Fruit fly (Drosophila melanogaster): ENCODE results near the gene Syn1.

Syn1 gene

DNA sequence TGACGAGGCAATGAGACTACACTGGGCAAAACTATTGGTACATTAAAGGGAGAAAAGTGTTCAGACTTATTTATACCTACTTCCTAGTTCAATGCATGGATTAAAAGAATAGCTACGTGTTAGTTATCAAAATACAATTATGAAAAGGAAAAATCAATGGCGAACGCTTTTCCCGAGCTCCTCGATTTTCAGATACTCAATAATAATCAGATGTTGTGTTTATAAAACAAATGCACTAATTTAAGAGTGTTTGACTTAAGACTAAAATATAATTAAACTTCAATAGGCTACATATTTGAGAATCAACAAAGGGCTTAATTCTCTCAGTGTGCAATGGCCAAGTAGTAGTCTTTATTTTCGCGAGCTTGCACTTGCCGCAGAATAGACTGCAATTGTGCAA lies 54.4 kb downstream of the Syn1 start (continued):
- no peak for TF ChIP-seq Blimp-1 (GFP tag; optimal IDR thresholded peaks at IDR 0.05)
- peak; percentile 48 for TF ChIP-seq CG3919 (GFP tag; optimal IDR thresholded peaks at IDR 0.05)
- TF ChIP-seq Ets21C (GFP tag; optimal IDR thresholded peaks at IDR 0.05) = no peak
- TF ChIP-seq CG6808 (GFP tag; optimal IDR thresholded peaks at IDR 0.05) = peak; percentile 34
- TF ChIP-seq Sox102F (GFP tag; optimal IDR thresholded peaks at IDR 0.05) = peak; percentile 10
- TF ChIP-seq CG32006 (GFP tag; optimal IDR thresholded peaks at IDR 0.05) = peak; percentile 83
- TF ChIP-seq acj6 (GFP tag; optimal IDR thresholded peaks at IDR 0.05) = peak; percentile 38
- TF ChIP-seq CG4318 (GFP tag; optimal IDR thresholded peaks at IDR 0.05) = peak; percentile 52
- peak; percentile 13 for TF ChIP-seq Met (GFP tag; optimal IDR thresholded peaks at IDR 0.05)
- no peak for TF ChIP-seq CG7368 (GFP tag; optimal IDR thresholded peaks at IDR 0.05)
- no peak for TF ChIP-seq svp (GFP tag)
- peak; percentile 50 for TF ChIP-seq Lpt (GFP tag; optimal IDR thresholded peaks at IDR 0.05)
- TF ChIP-seq pdm3 (GFP tag; optimal IDR thresholded peaks at IDR 0.05) = peak; percentile 49
- peak; percentile 25 for TF ChIP-seq Hr39 (GFP tag; optimal IDR thresholded peaks at IDR 0.05)
- peak; percentile 46 for TF ChIP-seq Ets96B (tag; optimal IDR thresholded peaks at IDR 0.05)
- no peak for TF ChIP-seq CG11762 (GFP tag; optimal IDR thresholded peaks at IDR 0.05; ENCODE audit: insufficient read depth)
- TF ChIP-seq CG8119 (GFP tag; IDR thresholded peaks at IDR 0.05) = peak; percentile 46; the same call in 1 of the 3 replicates
- TF ChIP-seq esn (GFP tag; optimal IDR thresholded peaks at IDR 0.05) = peak; percentile 36
- TF ChIP-seq CG10631 (GFP tag; optimal IDR thresholded peaks at IDR 0.05) = peak; percentile 58
- TF ChIP-seq CG15336 (GFP tag; IDR thresholded peaks at IDR 0.05) = peak; percentile 31; the same call in 1 of the 2 replicates
- no peak for TF ChIP-seq CG9139 (GFP tag; optimal IDR thresholded peaks at IDR 0.05)
- peak; percentile 54 for TF ChIP-seq OdsH (GFP tag; optimal IDR thresholded peaks at IDR 0.05)

DNA sequence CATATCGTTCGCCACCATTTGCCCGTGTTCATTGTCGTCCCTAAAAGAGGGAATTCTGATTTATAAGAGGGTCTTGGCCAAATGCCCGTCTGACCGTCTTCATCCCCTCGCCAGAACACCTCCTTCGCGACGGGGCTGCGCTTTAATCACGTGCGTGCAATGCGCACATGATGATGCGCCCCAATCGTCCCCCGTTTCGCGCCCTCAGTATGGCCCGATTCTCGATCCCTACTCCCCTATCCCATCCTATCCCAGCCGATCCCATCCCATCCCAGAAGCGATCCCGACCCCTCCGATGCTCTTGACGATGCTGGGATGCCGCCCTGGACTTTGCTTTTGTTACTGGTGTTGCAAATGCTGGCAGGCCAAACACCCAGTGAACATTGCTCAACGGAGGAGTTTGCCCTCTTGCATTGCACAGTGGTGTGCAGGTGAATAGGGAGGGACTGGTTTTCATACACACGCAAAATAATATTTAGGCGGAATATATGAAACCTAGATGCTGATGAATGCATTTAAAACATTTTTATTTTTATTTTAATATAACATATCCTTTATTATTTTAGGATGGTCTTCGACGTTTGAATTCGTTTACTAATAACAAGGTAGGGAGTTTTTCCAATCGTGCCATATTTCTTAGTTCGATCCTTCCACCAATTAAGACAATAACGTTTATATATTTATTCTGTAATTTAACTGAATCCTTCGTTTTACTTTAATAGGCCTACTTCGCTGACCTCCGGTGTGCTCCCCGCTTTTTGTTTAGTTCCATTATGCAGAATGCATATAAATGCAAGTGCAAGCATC lies 60.3 kb downstream of the Syn1 start:
- TF ChIP-seq CG6276 (GFP tag; optimal IDR thresholded peaks at IDR 0.05) (peak; percentile 68), spab (GFP tag; optimal IDR thresholded peaks at IDR 0.05) (peak; percentile 91), CG15336 (GFP tag; IDR thresholded peaks at IDR 0.05) (peak; percentile 77), net (GFP tag; optimal IDR thresholded peaks at IDR 0.05) (peak; percentile 84), Smox (GFP tag; optimal IDR thresholded peaks at IDR 0.05) (peak; percentile 78), Hr4 (GFP tag; optimal IDR thresholded peaks at IDR 0.05) (peak; percentile 70), CG6792 (GFP tag; optimal IDR thresholded peaks at IDR 0.05) (peak; percentile 71), CG11294 (GFP tag; IDR thresholded peaks at IDR 0.05) (peak; percentile 33; the same call in 1 of the 2 replicates), CG6808 (GFP tag; optimal IDR thresholded peaks at IDR 0.05) (peak; percentile 95), acj6 (GFP tag; optimal IDR thresholded peaks at IDR 0.05) (peak; percentile 88), CG8319 (GFP tag; optimal IDR thresholded peaks at IDR 0.05) (peak; percentile 59), ss (GFP tag; optimal IDR thresholded peaks at IDR 0.05) (peak; percentile 78 to 90), CG3032 (tag; optimal IDR thresholded peaks at IDR 0.05) (peak; percentile 88), Gug (GFP tag; IDR thresholded peaks at IDR 0.05) (0 out of 2 replicates have a peak, but pooled peaks have one; percentile 26), Sox102F (GFP tag; optimal IDR thresholded peaks at IDR 0.05) (peak; percentile 77), achi (GFP tag; optimal IDR thresholded peaks at IDR 0.05) (peak; percentile 85), Hr39 (GFP tag; optimal IDR thresholded peaks at IDR 0.05) (peak; percentile 63), eg (GFP tag; IDR thresholded peaks at IDR 0.05) (0 out of 3 replicates have a peak, but pooled peaks have one; percentile 21), CG8119 (GFP tag; IDR thresholded peaks at IDR 0.05) (peak; percentile 77), Sox15 (GFP tag; optimal IDR thresholded peaks at IDR 0.05) (peak; percentile 69), CG11762 (GFP tag; optimal IDR thresholded peaks at IDR 0.05; ENCODE audit: insufficient read depth) (peak; percentile 72), CG16779 (tag; optimal IDR thresholded peaks at IDR 0.05) (peak; percentile 47), svp (GFP tag) (peak; percentile 90), Hr38 (GFP tag; optimal IDR thresholded peaks at IDR 0.05) (no peak), CG6854 (GFP tag; optimal IDR thresholded peaks at IDR 0.05) (peak; percentile 21), CG3919 (GFP tag; optimal IDR thresholded peaks at IDR 0.05) (peak; percentile 85), CG31627 (GFP tag; optimal IDR thresholded peaks at IDR 0.05) (peak; percentile 72), cyc (GFP tag; optimal IDR thresholded peaks at IDR 0.05) (peak; percentile 75), salr (GFP tag; optimal IDR thresholded peaks at IDR 0.05) (peak; percentile 44 to 85), CG4318 (GFP tag; optimal IDR thresholded peaks at IDR 0.05) (peak; percentile 60), Blimp-1 (GFP tag; optimal IDR thresholded peaks at IDR 0.05) (peak; percentile 67), fd59A (GFP tag; optimal IDR thresholded peaks at IDR 0.05) (peak; percentile 89), lz (GFP tag; optimal IDR thresholded peaks at IDR 0.05) (peak; percentile 64), CG10631 (GFP tag; optimal IDR thresholded peaks at IDR 0.05) (peak; percentile 81), esn (GFP tag; optimal IDR thresholded peaks at IDR 0.05) (peak; percentile 86), CG9139 (GFP tag; optimal IDR thresholded peaks at IDR 0.05) (peak; percentile 72), Eip93F (GFP tag; optimal IDR thresholded peaks at IDR 0.05) (peak; percentile 67), Sox14 (GFP tag; optimal IDR thresholded peaks at IDR 0.05) (peak; percentile 73)

Measured in whole organism, prepupa.